Worm (Caenorhabditis elegans): ENCODE results near the gene R166.2.
"Not testable (repeated sequence)": the region's sequence is repeated elsewhere in the genome, so short reads cannot be mapped to it uniquely, and the experiment has no call there.

The R166.2 gene

ce11 chrII:10493034-10493433 is 44.4 kb downstream of the R166.2 start, which contains the start of gene ZK666.8:
TSS of gene ZK666.8 (minus strand) at chrII:10493134.
- not testable (repeated sequence) for TF ChIP-seq unc-39 (tag; optimal IDR thresholded peaks at IDR 0.05); ceh-83 (GFP tag; optimal IDR thresholded peaks at IDR 0.05); mab-5 (tag; optimal IDR thresholded peaks at IDR 0.05)

DNA sequence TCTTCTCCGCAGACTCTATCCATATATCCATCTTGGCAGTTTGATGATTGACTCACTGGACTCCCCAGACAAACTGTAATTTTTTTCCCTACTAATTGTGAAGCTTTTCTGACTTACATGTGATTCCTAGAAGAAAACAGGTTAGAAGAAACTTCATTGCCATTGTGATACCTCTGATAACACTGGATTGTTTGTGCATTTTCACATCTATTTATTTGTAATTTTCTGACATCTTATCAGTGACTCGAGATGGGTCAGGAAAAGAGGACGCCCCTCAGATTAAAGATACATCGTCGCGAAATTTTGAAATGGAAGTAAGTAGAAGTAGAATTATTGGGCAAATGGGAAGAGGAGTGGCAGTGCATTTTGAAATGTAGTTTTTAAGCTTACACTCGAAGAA is 47.1 kb downstream of the R166.2 start, which contains the start of gene clec-61:
clec-61 (minus strand) TSS at position 209 of the 400 bp plus-strand sequence.
- no peak for TF ChIP-seq lsy-2 (tag; optimal IDR thresholded peaks at IDR 0.05)
- no peak for TF ChIP-seq nhr-237 (tag; optimal IDR thresholded peaks at IDR 0.05)
- no peak for TF ChIP-seq cnd-1 (tag; optimal IDR thresholded peaks at IDR 0.05)
- no peak for TF ChIP-seq unc-120 (tag; optimal IDR thresholded peaks at IDR 0.05; ENCODE audit: poor library complexity, severe bottlenecking)
- no peak for TF ChIP-seq tbx-8 (GFP tag; optimal IDR thresholded peaks at IDR 0.05)
- no peak for TF ChIP-seq nhr-28 (tag; optimal IDR thresholded peaks at IDR 0.05)
- TF ChIP-seq elt-3 (tag; optimal IDR thresholded peaks at IDR 0.05): no peak
- TF ChIP-seq lin-13 (tag; optimal IDR thresholded peaks at IDR 0.05): no peak
- no peak for TF ChIP-seq zip-8 (tag; optimal IDR thresholded peaks at IDR 0.05)
- TF ChIP-seq sem-2 (GFP tag; optimal IDR thresholded peaks at IDR 0.05): no peak
- TF ChIP-seq ceh-43 (GFP tag; optimal IDR thresholded peaks at IDR 0.05): no peak
- no peak for TF ChIP-seq nhr-12 (tag; optimal IDR thresholded peaks at IDR 0.05)
- TF ChIP-seq ces-1 (GFP tag; optimal IDR thresholded peaks at IDR 0.05): no peak
- no peak for TF ChIP-seq unc-39 (tag; optimal IDR thresholded peaks at IDR 0.05)
- TF ChIP-seq hlh-1 (tag; optimal IDR thresholded peaks at IDR 0.05): no peak

DNA sequence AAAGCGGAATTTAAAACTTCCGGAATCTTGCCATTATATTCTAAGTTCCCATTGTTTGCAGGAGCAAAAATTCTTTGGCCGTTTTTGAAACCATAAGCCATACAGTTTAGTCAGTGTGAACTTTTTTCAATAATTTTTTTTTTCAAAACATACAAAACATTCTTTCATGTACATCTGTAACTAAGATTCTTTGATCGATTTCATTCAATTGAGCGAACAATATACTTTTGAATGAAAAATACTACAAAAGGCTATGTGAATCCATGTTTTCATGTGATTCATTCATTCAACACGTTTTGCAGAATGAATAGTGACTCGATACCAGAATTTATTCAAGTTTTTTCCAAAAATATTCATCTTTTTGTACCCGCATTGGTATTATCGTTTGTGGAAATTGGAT is 50.7 kb downstream of the R166.2 start, which contains the start of gene ZK666.15:
ZK666.15 (plus strand) TSS at position 301 of the 400 bp plus-strand sequence.
- no peak for TF ChIP-seq zip-8 (tag; optimal IDR thresholded peaks at IDR 0.05)

- TF ChIP-seq nhr-237 (tag; optimal IDR thresholded peaks at IDR 0.05) (no peak), drap-1 (GFP tag; optimal IDR thresholded peaks at IDR 0.05) (no peak), nhr-12 (tag; optimal IDR thresholded peaks at IDR 0.05) (no peak)
Measured at ce11 chrII:10485640-10486039, 51.8 kb downstream of the R166.2 start.
